Fruit fly (Drosophila melanogaster): Measurements from ENCODE around the gene w-cup.

w-cup gene

dm6 chr2L:10528984-10529383 is 48.6 kb downstream of the w-cup start:
- TF ChIP-seq CrebA (GFP tag; optimal IDR thresholded peaks at IDR 0.05; ENCODE audit: borderline replicate concordance): peak; percentile 1
- no peak for TF ChIP-seq Myc (optimal IDR thresholded peaks at IDR 0.05)
- TF ChIP-seq br (GFP tag; optimal IDR thresholded peaks at IDR 0.05): no peak
- TF ChIP-seq Rel (GFP tag; optimal IDR thresholded peaks at IDR 0.05): no peak
- TF ChIP-seq Rel (tag; optimal IDR thresholded peaks at IDR 0.05): peak; percentile 90
- TF ChIP-seq sage (GFP tag; optimal IDR thresholded peaks at IDR 0.05): no peak
- TF ChIP-seq Hr83 (GFP tag; optimal IDR thresholded peaks at IDR 0.05; ENCODE audit: poor library complexity, severe bottlenecking): no peak

DNA sequence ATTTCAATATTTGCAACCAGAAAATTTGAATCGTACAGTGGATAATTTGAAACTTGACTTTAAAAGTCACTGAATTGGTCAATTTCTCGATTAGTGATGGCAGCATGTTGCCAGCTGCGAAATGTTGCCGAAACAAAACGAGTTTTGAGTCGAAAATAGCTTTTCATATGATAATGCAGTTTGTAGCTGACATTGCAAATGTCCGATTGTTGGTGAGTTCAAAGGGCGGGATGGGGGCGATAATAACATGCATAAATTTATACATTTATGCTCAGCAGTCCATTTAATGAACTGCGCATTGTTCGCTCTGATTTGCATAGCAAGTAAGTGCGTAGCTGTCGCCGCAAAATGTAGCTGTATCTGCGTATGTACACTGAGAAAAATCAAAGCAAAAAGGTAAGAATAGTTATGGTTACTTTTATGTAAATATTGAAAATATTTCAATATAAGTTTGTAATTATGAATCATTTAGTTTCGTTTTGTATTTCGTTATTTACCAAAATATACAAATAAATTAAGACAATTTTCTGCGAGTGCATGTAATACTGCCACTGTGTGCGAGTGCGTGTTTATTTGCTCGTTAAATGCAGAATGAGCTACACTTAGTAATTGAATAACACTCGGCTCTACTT is 50.5 kb downstream of the w-cup start, which contains the start of gene Lip4:
Lip4 (plus strand) TSS at position 620 of the 632 bp plus-strand sequence.
- TF ChIP-seq OdsH (GFP tag; optimal IDR thresholded peaks at IDR 0.05) (peak; percentile 46), usp (GFP tag; optimal IDR thresholded peaks at IDR 0.05) (no peak), HLH106 (tag; optimal IDR thresholded peaks at IDR 0.05) (peak; percentile 58), sv (GFP tag; optimal IDR thresholded peaks at IDR 0.05) (peak; percentile 61), Sp1 (GFP tag; optimal IDR thresholded peaks at IDR 0.05) (peak; percentile 42), Hnf4 (GFP tag; optimal IDR thresholded peaks at IDR 0.05) (peak; percentile 23), Dfd (GFP tag; optimal IDR thresholded peaks at IDR 0.05) (peak; percentile 11), brk (GFP tag; optimal IDR thresholded peaks at IDR 0.05) (no peak), CG32264 (GFP tag; optimal IDR thresholded peaks at IDR 0.05) (no peak), Rel (GFP tag; optimal IDR thresholded peaks at IDR 0.05) (no peak), Rel (tag; optimal IDR thresholded peaks at IDR 0.05) (no peak), lola (GFP tag; optimal IDR thresholded peaks at IDR 0.05) (no peak), Abd-B (GFP tag; optimal IDR thresholded peaks at IDR 0.05) (no peak), dmrt93B (GFP tag; optimal IDR thresholded peaks at IDR 0.05) (peak; percentile 11), Hr78 (GFP tag; optimal IDR thresholded peaks at IDR 0.05) (no peak), ey (GFP tag; optimal IDR thresholded peaks at IDR 0.05) (peak; percentile 20), pan (optimal IDR thresholded peaks at IDR 0.05) (no peak), CrebA (GFP tag; optimal IDR thresholded peaks at IDR 0.05; ENCODE audit: borderline replicate concordance) (no peak), tai (GFP tag; optimal IDR thresholded peaks at IDR 0.05) (no peak), GATAd (GFP tag; optimal IDR thresholded peaks at IDR 0.05) (no peak), Hr83 (GFP tag; optimal IDR thresholded peaks at IDR 0.05; ENCODE audit: poor library complexity, severe bottlenecking) (no peak), br (GFP tag; optimal IDR thresholded peaks at IDR 0.05) (peak; percentile 22), Vsx2 (GFP tag; optimal IDR thresholded peaks at IDR 0.05; ENCODE audit: partially characterized antibody) (no peak), dsf (GFP tag; optimal IDR thresholded peaks at IDR 0.05; ENCODE audit: borderline replicate concordance) (no peak), psq (GFP tag; optimal IDR thresholded peaks at IDR 0.05) (peak; percentile 37), h (GFP tag; optimal IDR thresholded peaks at IDR 0.05) (peak; percentile 44), jim (GFP tag; optimal IDR thresholded peaks at IDR 0.05) (no peak), woc (GFP tag; optimal IDR thresholded peaks at IDR 0.05) (no peak), Jra (GFP tag; optimal IDR thresholded peaks at IDR 0.05) (peak; percentile 5), Myc (optimal IDR thresholded peaks at IDR 0.05) (no peak), N (GFP tag; optimal IDR thresholded peaks at IDR 0.05) (no peak), CG9705 (GFP tag; optimal IDR thresholded peaks at IDR 0.05) (no peak), Mio (GFP tag; optimal IDR thresholded peaks at IDR 0.05) (no peak), fru (GFP tag; optimal IDR thresholded peaks at IDR 0.05) (peak; percentile 63), Dif (GFP tag; optimal IDR thresholded peaks at IDR 0.05; ENCODE audit: partially characterized antibody) (no peak), rgr (GFP tag; optimal IDR thresholded peaks at IDR 0.05) (peak; percentile 45), dl (GFP tag; optimal IDR thresholded peaks at IDR 0.05; ENCODE audit: insufficient read depth in 1 of 2, partially characterized antibody in 2 of 2) (no peak), sage (GFP tag; optimal IDR thresholded peaks at IDR 0.05) (no peak), foxo (GFP tag; optimal IDR thresholded peaks at IDR 0.05) (peak in 1 of 2 experiments; percentile 62)
